Fruit fly (Drosophila melanogaster) whole organism, wandering third instar larva: ENCODE measurements around the gene Ilk.

Experiments used
- Abd-B ChIP-seq: fragments of >200 bp; optimal IDR thresholded peaks from 2 replicates; lab custom pipeline; 2017; ENCODE audit warnings: missing biosample characterization, missing genetic modification characterization
- Dfd ChIP-seq: fragments of >200 bp; optimal IDR thresholded peaks from 2 replicates; lab custom pipeline; 2017; ENCODE audit warnings: missing biosample characterization, missing genetic modification characterization
- HLH106 ChIP-seq: fragments of 200-800 bp; optimal IDR thresholded peaks from 3 replicates; lab custom pipeline; 2019; ENCODE audit warnings: missing biosample characterization, mild to moderate bottlenecking, missing genetic modification characterization, moderate library complexity
- Mio ChIP-seq: sonication (Bioruptor generic); optimal IDR thresholded peaks from 2 replicates; lab custom pipeline; 2016; ENCODE audit warnings: missing biosample characterization, missing genetic modification characterization
- Myc ChIP-seq: fragments of >200 bp; optimal IDR thresholded peaks from 2 replicates; lab custom pipeline; 2017
- fru ChIP-seq: fragments of 200-800 bp; sonication (Bioruptor generic); optimal IDR thresholded peaks from 3 replicates; lab custom pipeline; 2016; ENCODE audit warnings: missing biosample characterization, mild to moderate bottlenecking, missing genetic modification characterization
- h ChIP-seq: fragments of 200-800 bp; sonication (Bioruptor generic); optimal IDR thresholded peaks from 3 replicates; lab custom pipeline; 2016; ENCODE audit warnings: missing biosample characterization, mild to moderate bottlenecking, missing genetic modification characterization
- psq ChIP-seq: fragments of 200-800 bp; sonication (Bioruptor generic); optimal IDR thresholded peaks from 3 replicates; lab custom pipeline; 2017; ENCODE audit warnings: missing biosample characterization, mild to moderate bottlenecking, missing genetic modification characterization, moderate library complexity
- usp ChIP-seq: fragments of >200 bp; optimal IDR thresholded peaks from 2 replicates; lab custom pipeline; 2017; ENCODE audit warnings: missing biosample characterization, missing genetic modification characterization

dm6 chr3L:21220100-21220499 lies 3.4 kb downstream of the Ilk start, which contains the start of gene CG43219:
- TF ChIP-seq usp (no peak), Myc (lab: Kevin White, UChicago) (no peak), Dfd (GFP tag; lab: Kevin White, UChicago) (no peak), h (GFP tag; lab: Kevin White, UChicago) (no peak), psq (no peak), Abd-B (GFP tag; lab: Kevin White, UChicago) (no peak), fru (GFP tag; lab: Kevin White, UChicago) (no peak), Mio (no peak), HLH106 (tag; lab: Kevin White, UChicago) (no peak)
